Worm (Caenorhabditis elegans) whole organism, L4 larva: ENCODE measurements around the gene T08D10.3.
A peak's percentile ranks its signal among the peaks of the same experiment; 100 is the strongest.

ENCODE experiments used
- D1046.2 ChIP-seq: fragments of 200-800 bp; sonication (Bioruptor generic); IDR thresholded peaks from 2 replicates; pipeline ENCODE4 v1.3.6; 2022; ENCODE audit warnings: missing genetic modification characterization, missing compliant biosample characterization
- F10B5.3 ChIP-seq: sonication (generic microtip); optimal IDR thresholded peaks from 2 replicates; lab custom pipeline; 2016; ENCODE audit warnings: mild to moderate bottlenecking, missing genetic modification characterization, missing compliant biosample characterization
- F37D6.2 ChIP-seq: sonication (generic microtip); optimal IDR thresholded peaks from 2 replicates; lab custom pipeline; 2016; ENCODE audit warnings: mild to moderate bottlenecking, missing genetic modification characterization, missing compliant biosample characterization
- F44E2.7 ChIP-seq: fragments of 200-800 bp; sonication (Bioruptor generic); IDR thresholded peaks from 2 replicates; pipeline ENCODE4 v2.1.2; 2022; ENCODE audit warnings: missing genetic modification characterization, missing compliant biosample characterization
- R02D3.7 ChIP-seq: fragments of 150-350 bp; sonication (generic microtip); optimal IDR thresholded peaks from 3 replicates; lab custom pipeline; 2014; ENCODE audit warnings: missing biosample characterization, missing genetic modification characterization
- T26A8.4 ChIP-seq: fragments of 200-800 bp; sonication (Bioruptor generic); IDR thresholded peaks from 2 replicates; pipeline ENCODE4 v1.3.6; 2022; ENCODE audit warnings: missing genetic modification characterization, missing compliant biosample characterization
- Y75B8A.6 ChIP-seq: fragments of 200-800 bp; sonication (Bioruptor generic); IDR thresholded peaks from 2 replicates; pipeline ENCODE4 v1.3.6; 2022; ENCODE audit warnings: missing genetic modification reagents, missing genetic modification characterization, missing compliant biosample characterization
- ZK337.2 ChIP-seq: fragments of 200-800 bp; sonication (Bioruptor generic); IDR thresholded peaks from 2 replicates; pipeline ENCODE4 v1.3.6; 2022; ENCODE audit warnings: missing genetic modification reagents, missing genetic modification characterization, missing compliant biosample characterization
- aly-2 ChIP-seq: sonication (generic microtip); optimal IDR thresholded peaks from 2 replicates; lab custom pipeline; 2018; ENCODE audit warnings: missing biosample characterization, missing genetic modification characterization
- ama-1 ChIP-seq: fragments of 150-350 bp; optimal IDR thresholded peaks from 2 replicates; lab custom pipeline; 2014; ENCODE audit warnings: inconsistent platforms, mixed read lengths
- ceh-32 ChIP-seq: sonication (generic microtip); optimal IDR thresholded peaks from 2 replicates; lab custom pipeline; 2016; ENCODE audit warnings: mild to moderate bottlenecking, missing genetic modification characterization, missing compliant biosample characterization; ENCODE audit not compliant: poor library complexity
- ceh-62 ChIP-seq: sonication (generic microtip); optimal IDR thresholded peaks from 2 replicates; lab custom pipeline; 2017; ENCODE audit warnings: missing biosample characterization, missing genetic modification characterization
- ceh-82 ChIP-seq: sonication (generic microtip); optimal IDR thresholded peaks from 2 replicates; lab custom pipeline; 2017; ENCODE audit warnings: missing biosample characterization, missing genetic modification characterization
- ces-1 ChIP-seq: fragments of 150-350 bp; sonication (generic microtip); optimal IDR thresholded peaks from 4 replicates; lab custom pipeline; 2014; ENCODE audit warnings: missing biosample characterization, missing genetic modification reagents, missing genetic modification characterization
- cey-2 ChIP-seq: sonication (generic microtip); optimal IDR thresholded peaks from 3 replicates; lab custom pipeline; 2017; ENCODE audit warnings: missing genetic modification characterization, mild to moderate bottlenecking, missing compliant biosample characterization, antibody characterized with exemption, borderline replicate concordance; ENCODE audit not compliant: insufficient read depth
- dmd-6 ChIP-seq: fragments of 200-800 bp; sonication (Bioruptor generic); IDR thresholded peaks from 2 replicates; pipeline ENCODE4 v1.3.6; 2022; ENCODE audit warnings: missing genetic modification reagents, missing genetic modification characterization, missing compliant biosample characterization
- dmd-8 ChIP-seq: fragments of 200-800 bp; sonication (Bioruptor generic); IDR thresholded peaks from 2 replicates; pipeline ENCODE4 v1.3.6; 2022; ENCODE audit warnings: missing genetic modification characterization, missing compliant biosample characterization
- dmd-9 ChIP-seq: fragments of 200-800 bp; sonication (Bioruptor generic); IDR thresholded peaks from 2 replicates; pipeline ENCODE4 v1.3.6; 2022; ENCODE audit warnings: missing genetic modification reagents, missing genetic modification characterization, missing compliant biosample characterization
- duxl-1 ChIP-seq: sonication (generic microtip); optimal IDR thresholded peaks from 2 replicates; lab custom pipeline; 2016; ENCODE audit warnings: mild to moderate bottlenecking, missing genetic modification characterization, moderate library complexity, missing compliant biosample characterization; ENCODE audit not compliant: poor library complexity
- dve-1 ChIP-seq: sonication (generic microtip); optimal IDR thresholded peaks from 2 replicates; lab custom pipeline; 2017; ENCODE audit warnings: antibody characterized with exemption, mild to moderate bottlenecking, missing genetic modification characterization, missing compliant biosample characterization; ENCODE audit not compliant: insufficient read depth
- egl-27 ChIP-seq: sonication (generic microtip); optimal IDR thresholded peaks from 3 replicates; lab custom pipeline; 2017; ENCODE audit warnings: missing biosample characterization, missing genetic modification reagents, missing genetic modification characterization
- fkh-10 ChIP-seq: fragments of 150-350 bp; optimal IDR thresholded peaks from 2 replicates; lab custom pipeline; 2014; ENCODE audit warnings: missing biosample characterization, missing genetic modification reagents, missing genetic modification characterization
- hif-1 ChIP-seq, 2 experiments: sonication (generic microtip); optimal IDR thresholded peaks; 2 replicates each; lab custom pipeline; 2016 to 2017; ENCODE audit warnings: missing compliant biosample characterization in 2 of 2, missing genetic modification characterization in 2 of 2, missing genetic modification reagents in 2 of 2, missing genotype in 2 of 2, mild to moderate bottlenecking in 1 of 2
- hlh-30 ChIP-seq: sonication (generic microtip); optimal IDR thresholded peaks from 2 replicates; lab custom pipeline; 2017; ENCODE audit warnings: antibody characterized with exemption, mild to moderate bottlenecking, missing genetic modification characterization, missing compliant biosample characterization; ENCODE audit not compliant: insufficient read depth
- hmg-1.1 ChIP-seq: fragments of 200-800 bp; sonication (Bioruptor generic); IDR thresholded peaks from 2 replicates; pipeline ENCODE4 v1.3.6; 2022; ENCODE audit warnings: missing genetic modification reagents, missing genetic modification characterization, missing compliant biosample characterization
- jun-1 ChIP-seq: fragments of 150-350 bp; optimal IDR thresholded peaks from 2 replicates; lab custom pipeline; 2014; ENCODE audit warnings: missing biosample characterization, missing genetic modification reagents, missing genetic modification characterization
- lin-13 ChIP-seq: fragments of 150-350 bp; optimal IDR thresholded peaks from 2 replicates; lab custom pipeline; 2014; ENCODE audit warnings: missing biosample characterization, missing genetic modification reagents, missing genetic modification characterization
- lin-15B ChIP-seq: fragments of 150-350 bp; sonication (generic microtip); optimal IDR thresholded peaks from 3 replicates; lab custom pipeline; 2014; ENCODE audit warnings: missing biosample characterization, missing genetic modification characterization
- lin-29 ChIP-seq: fragments of 200-800 bp; sonication (Bioruptor generic); IDR thresholded peaks from 2 replicates; pipeline ENCODE4 v1.3.6; 2022; ENCODE audit warnings: missing genetic modification reagents, missing genetic modification characterization, missing compliant biosample characterization
- lin-39 ChIP-seq: fragments of 150-350 bp; optimal IDR thresholded peaks from 2 replicates; lab custom pipeline; 2014; ENCODE audit warnings: missing biosample characterization, missing genetic modification reagents, missing genetic modification characterization
- madf-5 ChIP-seq, 2 experiments: fragments of 200-800 bp; sonication (Bioruptor generic); IDR thresholded peaks; 2 replicates each; pipeline ENCODE4 v1.3.6; 2022; ENCODE audit warnings: missing compliant biosample characterization in 2 of 2, missing genetic modification characterization in 2 of 2
- madf-9 ChIP-seq: fragments of 200-800 bp; sonication (Bioruptor generic); conservative IDR thresholded peaks from 2 replicates; pipeline ENCODE4 v1.3.6; 2022; ENCODE audit warnings: missing genetic modification reagents, missing genetic modification characterization, missing compliant biosample characterization
- mdl-1 ChIP-seq, 2 experiments: fragments of 150-350 bp in 1 of 2; sonication (generic microtip) in 1 of 2; optimal IDR thresholded peaks; 2 replicates each; lab custom pipeline; 2014 to 2017; ENCODE audit warnings: missing biosample characterization in 2 of 2, missing genetic modification characterization in 2 of 2
- mdt-29 ChIP-seq: fragments of 200-800 bp; sonication (Bioruptor generic); IDR thresholded peaks from 2 replicates; pipeline ENCODE4 v1.3.6; 2022; ENCODE audit warnings: missing genetic modification reagents, missing genetic modification characterization, missing compliant biosample characterization
- mep-1 ChIP-seq: fragments of 150-350 bp; sonication (generic microtip); optimal IDR thresholded peaks from 3 replicates; lab custom pipeline; 2014; ENCODE audit warnings: missing biosample characterization, missing genetic modification characterization
- mes-2 ChIP-seq: sonication (generic microtip); optimal IDR thresholded peaks from 2 replicates; lab custom pipeline; 2016; ENCODE audit warnings: missing genotype, mild to moderate bottlenecking, missing genetic modification characterization, missing compliant biosample characterization; ENCODE audit not compliant: poor library complexity, severe bottlenecking
- mxl-2 ChIP-seq: fragments of 200-800 bp; sonication (Bioruptor generic); conservative IDR thresholded peaks from 2 replicates; pipeline ENCODE4 v1.3.6; 2022; ENCODE audit warnings: missing genetic modification reagents, missing genetic modification characterization, missing compliant biosample characterization
- mxl-3 ChIP-seq: fragments of 200-800 bp; sonication (Bioruptor generic); optimal IDR thresholded peaks from 2 replicates; lab custom pipeline; 2018; ENCODE audit warnings: mild to moderate bottlenecking, missing genetic modification characterization, missing compliant biosample characterization
- nhr-237 ChIP-seq: sonication (generic microtip); optimal IDR thresholded peaks from 2 replicates; lab custom pipeline; 2017; ENCODE audit warnings: missing biosample characterization, missing genetic modification characterization
- nhr-28 ChIP-seq: fragments of 150-350 bp; optimal IDR thresholded peaks from 2 replicates; lab custom pipeline; 2014; ENCODE audit warnings: missing biosample characterization, missing genetic modification characterization
- nhr-6 ChIP-seq: fragments of 150-350 bp; optimal IDR thresholded peaks from 2 replicates; lab custom pipeline; 2014; ENCODE audit warnings: missing biosample characterization, missing genetic modification characterization
- nhr-77 ChIP-seq: fragments of 150-350 bp; optimal IDR thresholded peaks from 2 replicates; lab custom pipeline; 2014; ENCODE audit warnings: missing biosample characterization, missing genetic modification characterization
- set-16 ChIP-seq: fragments of 200-800 bp; sonication (Bioruptor generic); IDR thresholded peaks from 2 replicates; pipeline ENCODE4 v1.3.6; 2022; ENCODE audit warnings: missing genetic modification reagents, missing genetic modification characterization, missing compliant biosample characterization
- snpc-4 ChIP-seq: fragments of 150-350 bp; optimal IDR thresholded peaks from 2 replicates; lab custom pipeline; 2014; ENCODE audit warnings: missing biosample characterization, missing genetic modification characterization
- spr-1 ChIP-seq: sonication (generic microtip); optimal IDR thresholded peaks from 2 replicates; lab custom pipeline; 2016; ENCODE audit warnings: mild to moderate bottlenecking, missing genetic modification characterization, missing compliant biosample characterization
- tra-1 ChIP-seq: fragments of 200-800 bp; sonication (Bioruptor generic); IDR thresholded peaks from 2 replicates; pipeline ENCODE4 v1.3.6; 2022; ENCODE audit warnings: missing genetic modification reagents, missing genetic modification characterization, missing compliant biosample characterization
- unc-130 ChIP-seq: sonication (generic microtip); optimal IDR thresholded peaks from 2 replicates; lab custom pipeline; 2016; ENCODE audit warnings: missing genetic modification reagents, missing genetic modification characterization, missing compliant biosample characterization
- unc-39 ChIP-seq: sonication (generic microtip); optimal IDR thresholded peaks from 2 replicates; lab custom pipeline; 2017; ENCODE audit warnings: missing biosample characterization, missing genetic modification characterization
- vab-7 ChIP-seq: fragments of 200-800 bp; sonication (Bioruptor generic); IDR thresholded peaks from 2 replicates; pipeline ENCODE4 v1.3.6; 2022; ENCODE audit warnings: missing genetic modification reagents, missing genetic modification characterization, missing compliant biosample characterization
- zip-2 ChIP-seq: fragments of 150-350 bp; optimal IDR thresholded peaks from 2 replicates; lab custom pipeline; 2014; ENCODE audit warnings: missing biosample characterization, missing genetic modification characterization
- ztf-11 ChIP-seq: fragments of 150-350 bp; optimal IDR thresholded peaks from 2 replicates; lab custom pipeline; 2014; ENCODE audit warnings: missing biosample characterization, missing genetic modification characterization
- ztf-7 ChIP-seq: fragments of 150-350 bp; optimal IDR thresholded peaks from 2 replicates; lab custom pipeline; 2014; ENCODE audit warnings: missing biosample characterization, missing genetic modification characterization

The T08D10.3 gene

DNA sequence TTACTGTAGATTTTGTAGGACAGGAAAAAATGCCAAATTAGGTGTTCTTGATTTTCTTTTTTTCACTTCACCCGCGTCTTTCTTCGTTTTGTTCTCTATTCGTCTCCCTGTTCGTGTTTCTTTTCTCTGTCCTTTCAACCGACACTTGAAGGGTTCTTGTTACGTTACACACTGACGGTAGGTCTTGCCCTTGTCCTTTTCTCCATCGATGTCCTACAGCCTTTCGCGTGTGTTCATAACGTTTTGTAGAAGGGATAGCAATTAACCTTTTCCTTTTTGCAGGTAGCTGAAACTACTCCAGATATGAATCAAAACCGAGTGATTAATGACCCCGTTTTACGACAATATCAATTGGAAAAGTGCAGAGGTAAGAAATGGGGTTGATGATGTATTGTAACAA is 31.1 kb upstream of the T08D10.3 start, which contains the start of gene F55G7.1 (continued):
- TF ChIP-seq egl-27 (tag; lab: Kevin White, UChicago) (no peak), ZK337.2 (GFP tag; lab: Robert Waterston, UW) (no peak), hmg-1.1 (peak; percentile 86), ceh-62 (tag; lab: Kevin White, UChicago) (no peak), nhr-237 (tag; lab: Kevin White, UChicago) (no peak), mxl-2 (GFP tag; lab: Robert Waterston, UW) (no peak), nhr-28 (tag; lab: Kevin White, UChicago) (peak; percentile 45), mxl-3 (GFP tag; lab: Kevin White, UChicago) (peak; percentile 73), madf-5 (GFP tag; IDR thresholded peaks at IDR 0.05; lab: Robert Waterston, UW) (no peak), hif-1 (tag; optimal IDR thresholded peaks at IDR 0.05; lab: Kevin White, UChicago) (no peak), dmd-6 (GFP tag; lab: Robert Waterston, UW) (peak; percentile 41), zip-2 (peak; percentile 50), fkh-10 (GFP tag; lab: Kevin White, UChicago) (no peak), spr-1 (tag; lab: Kevin White, UChicago) (peak; percentile 35), lin-15B (tag; lab: Kevin White, UChicago) (no peak), nhr-6 (no peak), lin-39 (tag; lab: Kevin White, UChicago) (no peak), duxl-1 (tag; lab: Kevin White, UChicago) (peak; percentile 95), ceh-32 (tag; lab: Kevin White, UChicago) (no peak), dve-1 (tag; lab: Kevin White, UChicago) (peak; percentile 71), madf-9 (GFP tag; lab: Robert Waterston, UW) (0 out of 2 replicates have a peak, but pooled peaks have one; percentile 27), jun-1 (tag; lab: Kevin White, UChicago) (peak; percentile 33), ama-1 (lab: Kevin White, UChicago) (no peak), ces-1 (GFP tag; lab: Kevin White, UChicago) (no peak), F44E2.7 (GFP tag; lab: Robert Waterston, UW) (no peak), mdt-29 (GFP tag; lab: Robert Waterston, UW) (no peak), aly-2 (tag; lab: Kevin White, UChicago) (no peak), unc-130 (GFP tag; lab: Kevin White, UChicago) (no peak), D1046.2 (no peak), set-16 (GFP tag; lab: Robert Waterston, UW) (no peak), dmd-9 (GFP tag; lab: Robert Waterston, UW) (no peak), lin-13 (peak; percentile 51), nhr-77 (tag; lab: Kevin White, UChicago) (peak; percentile 62), cey-2 (tag; lab: Kevin White, UChicago) (no peak), lin-29 (no peak), T26A8.4 (GFP tag; lab: Robert Waterston, UW) (no peak), unc-39 (no peak), tra-1 (GFP tag; lab: Robert Waterston, UW) (no peak), dmd-8 (GFP tag; lab: Robert Waterston, UW) (no peak), F37D6.2 (tag; lab: Kevin White, UChicago) (peak; percentile 34), Y75B8A.6 (no peak), vab-7 (GFP tag; lab: Robert Waterston, UW) (no peak), ztf-7 (peak; percentile 71), mdl-1 (tag; optimal IDR thresholded peaks at IDR 0.05; lab: Kevin White, UChicago) (no peak), ztf-11 (tag; lab: Kevin White, UChicago) (no peak), ceh-82 (tag; lab: Kevin White, UChicago) (no peak), mep-1 (tag; lab: Kevin White, UChicago) (no peak), mes-2 (tag; lab: Kevin White, UChicago) (peak; percentile 85), hlh-30 (tag; lab: Kevin White, UChicago) (peak; percentile 6), snpc-4 (tag; lab: Kevin White, UChicago) (no peak), R02D3.7 (no peak), F10B5.3 (tag; lab: Kevin White, UChicago) (peak; percentile 88)
